Worm (Caenorhabditis elegans) whole organism, L3 larva: Measurements from ENCODE around the gene srbc-31.

Source experiments
- ZK546.5 ChIP-seq: sonication (generic microtip); optimal IDR thresholded peaks from 2 replicates; lab custom pipeline; 2017; ENCODE audit warnings: missing biosample characterization, missing genetic modification characterization
- ceh-9 ChIP-seq: sonication (generic microtip); optimal IDR thresholded peaks from 2 replicates; lab custom pipeline; 2018; ENCODE audit warnings: missing biosample characterization, missing genetic modification characterization
- egl-27 ChIP-seq: sonication (generic microtip); optimal IDR thresholded peaks from 4 replicates; lab custom pipeline; 2017; ENCODE audit warnings: missing biosample characterization, missing genetic modification reagents, missing genetic modification characterization
- elt-3 ChIP-seq, 3 experiments: fragments of 150-350 bp in 1 of 3; sonication (generic microtip) in 2 of 3; optimal IDR thresholded peaks; 2 replicates in 2 of 3; 4 replicates in 1 of 3; lab custom pipeline; 2014 to 2017; ENCODE audit warnings: missing biosample characterization in 3 of 3, missing genetic modification characterization in 3 of 3
- fkh-10 ChIP-seq: sonication (generic microtip); optimal IDR thresholded peaks from 2 replicates; lab custom pipeline; 2017; ENCODE audit warnings: missing biosample characterization, missing genetic modification reagents, missing genetic modification characterization
- jun-1 ChIP-seq: fragments of 150-350 bp; optimal IDR thresholded peaks from 2 replicates; lab custom pipeline; 2014; ENCODE audit warnings: missing biosample characterization, missing genetic modification reagents, missing genetic modification characterization
- lin-15B ChIP-seq: fragments of 150-350 bp; optimal IDR thresholded peaks from 2 replicates; lab custom pipeline; 2014; ENCODE audit warnings: missing biosample characterization, missing genetic modification characterization
- mdl-1 ChIP-seq: fragments of 150-350 bp; optimal IDR thresholded peaks from 2 replicates; lab custom pipeline; 2014; ENCODE audit warnings: missing biosample characterization, missing genetic modification characterization
- nhr-11 ChIP-seq: fragments of 150-350 bp; optimal IDR thresholded peaks from 2 replicates; lab custom pipeline; 2014; ENCODE audit warnings: missing biosample characterization, missing genetic modification characterization
- pha-4 ChIP-seq: fragments of 150-350 bp; optimal IDR thresholded peaks from 2 replicates; lab custom pipeline; 2014; ENCODE audit warnings: missing biosample characterization, missing genetic modification reagents, missing genetic modification characterization
- pqm-1 ChIP-seq: fragments of 150-350 bp; optimal IDR thresholded peaks from 2 replicates; lab custom pipeline; 2017; ENCODE audit warnings: missing biosample characterization, missing genetic modification characterization, inconsistent platforms
- skn-1 ChIP-seq: fragments of 150-350 bp; optimal IDR thresholded peaks from 2 replicates; lab custom pipeline; 2014; ENCODE audit warnings: missing biosample characterization, missing genetic modification characterization
- ztf-11 ChIP-seq: fragments of 150-350 bp; optimal IDR thresholded peaks from 2 replicates; lab custom pipeline; 2014; ENCODE audit warnings: missing biosample characterization, missing genetic modification characterization

ce11 chrV:3468436-3468835 lies 9.0 kb downstream of the srbc-31 start, which contains the start of gene gst-33:
- TF ChIP-seq pha-4 (tag; lab: Kevin White, UChicago) (no peak), jun-1 (tag; lab: Kevin White, UChicago) (no peak), skn-1 (tag; lab: Kevin White, UChicago) (no peak), pqm-1 (tag; lab: Kevin White, UChicago) (peak; percentile 67), ztf-11 (no peak), fkh-10 (no peak), elt-3 (tag; optimal IDR thresholded peaks at IDR 0.05; lab: Kevin White, UChicago) (no peak), nhr-11 (tag; lab: Kevin White, UChicago) (no peak), ceh-9 (no peak), mdl-1 (no peak), egl-27 (no peak), lin-15B (tag; lab: Kevin White, UChicago) (no peak), ZK546.5 (tag; lab: Kevin White, UChicago) (no peak)
